Worm (Caenorhabditis elegans) whole organism, early embryonic: ENCODE data around the gene txt-9.

ENCODE experiments used
- B0310.2 ChIP-seq: sonication (generic microtip); optimal IDR thresholded peaks from 2 replicates; lab custom pipeline; 2016; ENCODE audit warnings: mild to moderate bottlenecking, missing genetic modification characterization, missing compliant biosample characterization
- aly-1 ChIP-seq: sonication (generic microtip); optimal IDR thresholded peaks from 2 replicates; lab custom pipeline; 2016; ENCODE audit warnings: missing genetic modification characterization, missing compliant biosample characterization
- ceh-36 ChIP-seq: sonication (generic microtip); optimal IDR thresholded peaks from 2 replicates; lab custom pipeline; 2016; ENCODE audit warnings: missing genetic modification characterization, inconsistent platforms, missing compliant biosample characterization
- ets-7 ChIP-seq: sonication (generic microtip); optimal IDR thresholded peaks from 2 replicates; lab custom pipeline; 2016; ENCODE audit warnings: missing genotype, missing genetic modification characterization, missing compliant biosample characterization
- flt-1 ChIP-seq: fragments of 200-800 bp; sonication (Bioruptor generic); IDR thresholded peaks from 2 replicates; pipeline ENCODE4 v1.3.6; 2022; ENCODE audit warnings: missing genetic modification characterization, missing compliant biosample characterization
- hmg-4 ChIP-seq: fragments of 200-800 bp; sonication (Bioruptor generic); optimal IDR thresholded peaks from 2 replicates; lab custom pipeline; 2018; ENCODE audit warnings: mild to moderate bottlenecking, missing genetic modification characterization, missing compliant biosample characterization
- scrt-1 ChIP-seq: fragments of 200-800 bp; sonication (Bioruptor generic); IDR thresholded peaks from 2 replicates; pipeline ENCODE4 v1.3.6; 2022; ENCODE audit warnings: missing genetic modification characterization, missing compliant biosample characterization
- sea-1 ChIP-seq: fragments of 200-800 bp; sonication (Bioruptor generic); conservative IDR thresholded peaks from 2 replicates; pipeline ENCODE4 v1.3.6; 2022; ENCODE audit warnings: missing genetic modification characterization, missing compliant biosample characterization

- TF ChIP-seq hmg-4 (GFP tag; lab: Kevin White, UChicago): no peak
- no peak for TF ChIP-seq flt-1 (GFP tag; lab: Robert Waterston, UW)
- no peak for TF ChIP-seq aly-1 (tag; lab: Kevin White, UChicago)
- no peak for TF ChIP-seq scrt-1 (GFP tag; lab: Robert Waterston, UW)
- no peak for TF ChIP-seq ets-7 (tag; lab: Kevin White, UChicago)
- TF ChIP-seq ceh-36: no peak
- no peak for TF ChIP-seq B0310.2 (tag; lab: Kevin White, UChicago)
- no peak for TF ChIP-seq sea-1 (GFP tag; lab: Robert Waterston, UW)
These were observed 24.9 kb upstream of the txt-9 start, which contains the start of gene pho-12 for ce11 chrII:5060719-5061118.
